Worm (Caenorhabditis elegans): ENCODE measurements around the gene C33H5.13.
A peak's percentile ranks its signal among the peaks of the same experiment; 100 is the strongest.

Gene C33H5.13

ce11 chrIV:7790801-7791588, 1.1 kb downstream of the C33H5.13 start, which contains the start of gene rsp-6 (continued):
- TF ChIP-seq nhr-6 (tag; optimal IDR thresholded peaks at IDR 0.05) (peak; percentile 81), Y5F2A.4 (GFP tag; optimal IDR thresholded peaks at IDR 0.05) (no peak), mep-1 (tag; optimal IDR thresholded peaks at IDR 0.05) (peak; percentile 91), ztf-11 (tag; optimal IDR thresholded peaks at IDR 0.05) (no peak), ceh-32 (tag; optimal IDR thresholded peaks at IDR 0.05; ENCODE audit: poor library complexity) (no peak), ama-1 (optimal IDR thresholded peaks at IDR 0.05) (peak; percentile 73), ZK546.5 (tag; optimal IDR thresholded peaks at IDR 0.05) (no peak), Y48G9A.11 (GFP tag; IDR thresholded peaks at IDR 0.05) (peak; percentile 18; the same call in 1 of the 2 replicates), Y105C5A.15 (GFP tag; IDR thresholded peaks at IDR 0.05) (0 out of 2 replicates have a peak, but pooled peaks have one; percentile 51), fos-1 (tag; optimal IDR thresholded peaks at IDR 0.05) (no peak), nhr-10 (tag; optimal IDR thresholded peaks at IDR 0.05) (no peak), mdt-29 (GFP tag; IDR thresholded peaks at IDR 0.05) (no peak), skn-1 (tag; optimal IDR thresholded peaks at IDR 0.05) (no peak), dmd-8 (GFP tag; IDR thresholded peaks at IDR 0.05) (no peak), ceh-82 (tag; optimal IDR thresholded peaks at IDR 0.05) (no peak), dpl-1 (GFP tag; optimal IDR thresholded peaks at IDR 0.05) (peak; percentile 92), aha-1 (tag) (peak; percentile 96), unc-62 (GFP tag; optimal IDR thresholded peaks at IDR 0.05 in 1 of 2) (peak in 1 of 2 experiments; percentile 17), unc-62 (tag; optimal IDR thresholded peaks at IDR 0.05) (no peak), madf-5 (GFP tag; IDR thresholded peaks at IDR 0.05) (no peak), lin-1 (GFP tag; IDR thresholded peaks at IDR 0.05) (no peak), mxl-2 (GFP tag; conservative IDR thresholded peaks at IDR 0.05) (no peak), nhr-102 (tag; optimal IDR thresholded peaks at IDR 0.05) (peak; percentile 61), ces-1 (GFP tag; optimal IDR thresholded peaks at IDR 0.05) (no peak), D1046.2 (GFP tag; IDR thresholded peaks at IDR 0.05) (peak; percentile 99), pqm-1 (tag; optimal IDR thresholded peaks at IDR 0.05) (peak; percentile 12), sdz-12 (GFP tag; optimal IDR thresholded peaks at IDR 0.05) (no peak), snpc-1.2 (GFP tag; IDR thresholded peaks at IDR 0.05) (0 out of 2 replicates have a peak, but pooled peaks have one; percentile 14), snpc-4 (tag; optimal IDR thresholded peaks at IDR 0.05) (no peak), egl-43 (GFP tag; IDR thresholded peaks at IDR 0.05) (no peak), madf-9 (GFP tag; conservative IDR thresholded peaks at IDR 0.05) (peak; percentile 72), cey-2 (tag; optimal IDR thresholded peaks at IDR 0.05; ENCODE audit: borderline replicate concordance, insufficient read depth) (no peak), F10B5.3 (tag; optimal IDR thresholded peaks at IDR 0.05) (no peak), nhr-25 (tag; optimal IDR thresholded peaks at IDR 0.05; ENCODE audit: borderline replicate concordance, insufficient read depth) (peak; percentile 29), mdl-1 (tag; optimal IDR thresholded peaks at IDR 0.05) (peak in 1 of 2 experiments; percentile 59), tag-97 (GFP tag; IDR thresholded peaks at IDR 0.05) (no peak), F37D6.2 (tag; optimal IDR thresholded peaks at IDR 0.05) (peak; percentile 33), nhr-237 (tag; optimal IDR thresholded peaks at IDR 0.05) (no peak), ztf-7 (tag; optimal IDR thresholded peaks at IDR 0.05) (no peak), mes-2 (tag; optimal IDR thresholded peaks at IDR 0.05; ENCODE audit: poor library complexity, severe bottlenecking) (peak; percentile 90), attf-4 (tag; optimal IDR thresholded peaks at IDR 0.05) (no peak), dmd-6 (GFP tag; IDR thresholded peaks at IDR 0.05) (peak; percentile 26; the same call in 1 of the 2 replicates), php-3 (GFP tag; IDR thresholded peaks at IDR 0.05) (no peak), vab-7 (GFP tag; IDR thresholded peaks at IDR 0.05) (peak; percentile 58; the same call in 1 of the 2 replicates), pha-4 (GFP tag; IDR thresholded peaks at IDR 0.05) (peak; percentile 61), pha-4 (tag; optimal IDR thresholded peaks at IDR 0.05) (peak; percentile 43), ctbp-1 (GFP tag; IDR thresholded peaks at IDR 0.05) (peak; percentile 41; the same call in 1 of the 2 replicates), hmg-1.1 (GFP tag; IDR thresholded peaks at IDR 0.05) (peak; percentile 45; the same call in 1 of the 2 replicates), ceh-28 (tag; optimal IDR thresholded peaks at IDR 0.05) (no peak), spr-3 (GFP tag; optimal IDR thresholded peaks at IDR 0.05) (no peak)
